Worm (Caenorhabditis elegans): ENCODE data around the gene R02F11.3.
A peak's percentile ranks its signal among the peaks of the same experiment; 100 is the strongest.

R02F11.3 gene

ce11 chrV:4787166-4787565 is 18.6 kb downstream of the R02F11.3 start, which contains the start of gene R02F11.9:
Gene R02F11.9 (plus strand): TSS chrV:4787466.
- TF ChIP-seq unc-86 (tag; optimal IDR thresholded peaks at IDR 0.05) = no peak
- TF ChIP-seq ceh-45 (GFP tag; IDR thresholded peaks at IDR 0.05) = no peak
- no peak for TF ChIP-seq odd-2 (tag; optimal IDR thresholded peaks at IDR 0.05)
- TF ChIP-seq ceh-31 (tag; optimal IDR thresholded peaks at IDR 0.05) = no peak
- TF ChIP-seq C08G9.2 (tag; optimal IDR thresholded peaks at IDR 0.05) = no peak
- no peak for TF ChIP-seq fkh-6 (tag; optimal IDR thresholded peaks at IDR 0.05)
- TF ChIP-seq mec-3 (tag; optimal IDR thresholded peaks at IDR 0.05; ENCODE audit: borderline replicate concordance) = no peak
- TF ChIP-seq lim-6 (tag; optimal IDR thresholded peaks at IDR 0.05) = no peak
- TF ChIP-seq eyg-1 (tag; optimal IDR thresholded peaks at IDR 0.05) = no peak
- TF ChIP-seq C38D4.7 (GFP tag; optimal IDR thresholded peaks at IDR 0.05) = no peak
- TF ChIP-seq ceh-30 (tag; optimal IDR thresholded peaks at IDR 0.05) = no peak

ce11 chrV:4785333-4785852 is 20.4 kb downstream of the R02F11.3 start, which contains the start of the genes Y60C6A.2 and Y60C6A.3:
Gene Y60C6A.2 (minus strand): TSS chrV:4785433.
Gene Y60C6A.3 (plus strand): TSS chrV:4785802.
- TF ChIP-seq ceh-48 (tag; optimal IDR thresholded peaks at IDR 0.05) (no peak), sdc-2 (tag; optimal IDR thresholded peaks at IDR 0.05) (no peak), unc-55 (GFP tag; optimal IDR thresholded peaks at IDR 0.05) (no peak), ceh-34 (tag; optimal IDR thresholded peaks at IDR 0.05) (no peak), dmd-4 (tag; optimal IDR thresholded peaks at IDR 0.05; ENCODE audit: borderline replicate concordance) (no peak), tbx-7 (tag; optimal IDR thresholded peaks at IDR 0.05) (no peak), K09A11.1 (tag; optimal IDR thresholded peaks at IDR 0.05; ENCODE audit: insufficient read depth) (no peak), dve-1 (tag; optimal IDR thresholded peaks at IDR 0.05) (no peak), C38D4.7 (GFP tag; optimal IDR thresholded peaks at IDR 0.05) (no peak), gmeb-2 (tag; optimal IDR thresholded peaks at IDR 0.05) (no peak), npax-4 (tag; optimal IDR thresholded peaks at IDR 0.05) (no peak), fkh-6 (tag; optimal IDR thresholded peaks at IDR 0.05) (no peak), C08G9.2 (tag; optimal IDR thresholded peaks at IDR 0.05) (no peak), ceh-30 (tag; optimal IDR thresholded peaks at IDR 0.05) (no peak)

ce11 chrV:4783313-4783712 is 22.4 kb downstream of the R02F11.3 start, which contains the start of gene Y60C6A.1:
Gene Y60C6A.1 (plus strand): TSS chrV:4783613.
- TF ChIP-seq gmeb-2 (tag; optimal IDR thresholded peaks at IDR 0.05) (no peak), madf-2 (tag; optimal IDR thresholded peaks at IDR 0.05) (no peak), ceh-24 (tag; optimal IDR thresholded peaks at IDR 0.05) (no peak)

DNA sequence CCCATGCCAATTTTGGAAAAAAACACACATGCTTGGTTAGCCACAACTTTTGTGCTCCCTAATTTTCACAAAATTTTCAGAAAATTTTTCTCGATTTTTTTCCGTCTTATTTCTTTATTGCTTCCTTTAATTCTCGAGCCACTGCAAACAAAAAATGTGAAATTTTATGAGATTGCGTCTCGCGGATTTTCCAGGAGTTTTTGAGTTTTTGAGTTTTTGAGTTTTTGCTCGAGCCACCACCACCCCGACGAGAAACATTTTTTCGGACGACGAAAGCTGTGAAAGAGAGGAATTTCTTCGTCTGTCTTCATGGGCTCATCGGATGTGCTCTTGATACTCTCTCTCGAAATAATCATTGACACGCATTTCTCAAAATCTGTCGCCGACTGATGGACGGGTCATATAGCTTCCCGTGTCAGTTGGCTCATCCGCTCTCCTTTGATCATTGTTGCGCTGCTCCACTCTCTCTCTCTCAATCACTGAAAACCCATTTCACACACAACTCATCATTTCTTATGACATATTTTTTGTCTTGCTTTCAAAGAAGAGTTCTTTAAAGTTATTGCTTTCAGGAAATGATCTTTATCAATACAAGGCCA is 28.3 kb downstream of the R02F11.3 start, which contains the start of gene C18G1.1:
TSS of gene C18G1.1 (plus strand) at position 573 of the 599 bp plus-strand sequence.
- TF ChIP-seq dve-1 (tag; optimal IDR thresholded peaks at IDR 0.05) (no peak), unc-55 (GFP tag; optimal IDR thresholded peaks at IDR 0.05) (peak; percentile 92), rnt-1 (tag; optimal IDR thresholded peaks at IDR 0.05) (peak; percentile 44), ceh-18 (tag; optimal IDR thresholded peaks at IDR 0.05) (peak; percentile 66)

DNA sequence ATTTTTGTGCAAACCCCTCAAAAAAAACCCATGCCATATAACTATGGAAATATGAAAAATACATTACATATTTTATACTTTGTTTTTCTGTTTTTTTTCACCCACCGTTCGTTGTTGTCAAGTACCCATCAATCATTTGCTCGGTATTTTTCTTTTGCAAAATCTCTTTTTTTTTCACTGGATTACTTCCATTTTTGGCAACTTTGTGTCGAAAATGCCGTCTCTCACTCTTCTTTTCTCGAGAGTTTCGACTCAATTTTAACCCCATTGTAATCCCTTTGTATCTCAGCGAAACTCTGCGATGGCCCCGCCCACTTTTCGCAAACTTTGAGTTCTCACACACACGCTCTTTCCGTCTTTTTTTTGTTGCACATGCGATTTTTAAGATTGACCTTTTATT is 30.6 kb downstream of the R02F11.3 start:
- TF ChIP-seq fax-1 (tag; optimal IDR thresholded peaks at IDR 0.05) = no peak
- TF ChIP-seq T23F11.4 (GFP tag; optimal IDR thresholded peaks at IDR 0.05) = no peak

- TF ChIP-seq elt-2 (tag; optimal IDR thresholded peaks at IDR 0.05) (peak; percentile 52), C38D4.7 (GFP tag; optimal IDR thresholded peaks at IDR 0.05) (no peak)
Measured at ce11 chrV:4770408-4770947, 35.3 kb downstream of the R02F11.3 start, which contains the start of gene elt-7. Gene elt-7 (plus strand): TSS chrV:4770670.
